Worm (Caenorhabditis elegans) whole organism, midembryonic: Measurements from ENCODE around the gene mbf-1.

ENCODE experiments used
- T22C8.4 ChIP-seq: fragments of 200-800 bp; sonication (Bioruptor generic); IDR thresholded peaks from 2 replicates; pipeline ENCODE4 v1.3.6; 2022; ENCODE audit warnings: missing genetic modification characterization, missing compliant biosample characterization
- cog-1 ChIP-seq: sonication (generic microtip); optimal IDR thresholded peaks from 2 replicates; lab custom pipeline; 2016; ENCODE audit warnings: missing genetic modification characterization, missing compliant biosample characterization
- flt-1 ChIP-seq: fragments of 200-800 bp; sonication (Bioruptor generic); IDR thresholded peaks from 2 replicates; pipeline ENCODE4 v1.3.6; 2022; ENCODE audit warnings: missing genetic modification characterization, missing compliant biosample characterization
- klf-2 ChIP-seq: fragments of 200-800 bp; sonication (Bioruptor generic); conservative IDR thresholded peaks from 2 replicates; pipeline ENCODE4 v1.3.6; 2022; ENCODE audit warnings: missing genetic modification reagents, missing genetic modification characterization, missing compliant biosample characterization
- med-1 ChIP-seq: sonication (generic microtip); optimal IDR thresholded peaks from 2 replicates; lab custom pipeline; 2017; ENCODE audit warnings: missing genetic modification characterization, mild to moderate bottlenecking, missing compliant biosample characterization, antibody characterized with exemption, missing genetic modification reagents; ENCODE audit not compliant: insufficient read depth
- ref-1 ChIP-seq: fragments of 200-800 bp; sonication (Bioruptor generic); conservative IDR thresholded peaks from 2 replicates; pipeline ENCODE4 v1.3.6; 2022; ENCODE audit warnings: missing genetic modification reagents, missing genetic modification characterization, missing compliant biosample characterization
- tab-1 ChIP-seq: fragments of 200-800 bp; sonication (Bioruptor generic); IDR thresholded peaks from 2 replicates; pipeline ENCODE4 v1.3.6; 2022; ENCODE audit warnings: missing genetic modification characterization, missing compliant biosample characterization
- ztf-23 ChIP-seq: fragments of 200-800 bp; sonication (Bioruptor generic); IDR thresholded peaks from 2 replicates; pipeline ENCODE4 v1.3.6; 2022; ENCODE audit warnings: missing genetic modification reagents, missing genetic modification characterization, missing compliant biosample characterization
- ztf-29 ChIP-seq: fragments of 200-800 bp; sonication (Bioruptor generic); IDR thresholded peaks from 2 replicates; pipeline ENCODE4 v1.3.6; 2022; ENCODE audit warnings: missing genetic modification reagents, missing genetic modification characterization, missing compliant biosample characterization

The mbf-1 gene

ce11 chrIV:11461335-11461734, 18.8 kb downstream of the mbf-1 start:
- TF ChIP-seq klf-2 (GFP tag; lab: Robert Waterston, UW), result no peak
- TF ChIP-seq ztf-23 (GFP tag; lab: Robert Waterston, UW), result no peak
- TF ChIP-seq flt-1 (GFP tag; lab: Robert Waterston, UW), result no peak
- no peak for TF ChIP-seq ref-1
- no peak for TF ChIP-seq ztf-29 (GFP tag; lab: Robert Waterston, UW)
- TF ChIP-seq med-1 (GFP tag; lab: Kevin White, UChicago), result no peak
- no peak for TF ChIP-seq T22C8.4
- no peak for TF ChIP-seq cog-1
- TF ChIP-seq tab-1 (GFP tag; lab: Robert Waterston, UW), result no peak

DNA sequence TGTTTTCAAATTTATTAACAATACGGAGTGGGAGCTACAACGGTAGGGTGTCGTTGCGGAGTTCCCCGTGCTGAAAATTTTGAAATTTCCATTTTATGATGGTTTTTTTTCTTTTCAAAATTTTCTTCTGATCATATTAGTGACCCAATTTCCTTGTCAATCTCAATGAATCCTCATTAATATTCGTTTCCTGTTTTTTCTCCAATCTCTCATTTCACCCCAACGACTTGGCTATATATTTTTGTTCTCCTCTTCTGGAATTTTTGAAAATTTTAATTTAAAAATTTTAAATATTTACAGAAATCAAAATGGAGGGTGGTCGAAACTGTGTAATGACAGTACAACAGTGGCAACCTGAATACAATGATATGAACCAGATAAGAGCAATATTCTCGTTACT, 20.5 kb downstream of the mbf-1 start, which contains the start of gene npr-3:
Gene npr-3, plus strand, starts transcription at position 301 of the 400 bp plus-strand sequence.
- TF ChIP-seq ztf-23 (GFP tag; lab: Robert Waterston, UW) (no peak), ref-1 (no peak), T22C8.4 (no peak), cog-1 (no peak), tab-1 (GFP tag; lab: Robert Waterston, UW) (no peak), ztf-29 (GFP tag; lab: Robert Waterston, UW) (no peak), med-1 (GFP tag; lab: Kevin White, UChicago) (no peak), klf-2 (GFP tag; lab: Robert Waterston, UW) (no peak), flt-1 (GFP tag; lab: Robert Waterston, UW) (no peak)

- TF ChIP-seq cog-1 (no peak), T22C8.4 (no peak), med-1 (GFP tag; lab: Kevin White, UChicago) (no peak), flt-1 (GFP tag; lab: Robert Waterston, UW) (no peak), ztf-23 (GFP tag; lab: Robert Waterston, UW) (no peak), klf-2 (GFP tag; lab: Robert Waterston, UW) (no peak), ztf-29 (GFP tag; lab: Robert Waterston, UW) (no peak), ref-1 (no peak), tab-1 (GFP tag; lab: Robert Waterston, UW) (no peak)
Measured at ce11 chrIV:11458700-11459263, 21.4 kb downstream of the mbf-1 start.

- no peak for TF ChIP-seq ref-1
- no peak for TF ChIP-seq T22C8.4
Measured at ce11 chrIV:11455824-11456223, 24.3 kb downstream of the mbf-1 start.

DNA sequence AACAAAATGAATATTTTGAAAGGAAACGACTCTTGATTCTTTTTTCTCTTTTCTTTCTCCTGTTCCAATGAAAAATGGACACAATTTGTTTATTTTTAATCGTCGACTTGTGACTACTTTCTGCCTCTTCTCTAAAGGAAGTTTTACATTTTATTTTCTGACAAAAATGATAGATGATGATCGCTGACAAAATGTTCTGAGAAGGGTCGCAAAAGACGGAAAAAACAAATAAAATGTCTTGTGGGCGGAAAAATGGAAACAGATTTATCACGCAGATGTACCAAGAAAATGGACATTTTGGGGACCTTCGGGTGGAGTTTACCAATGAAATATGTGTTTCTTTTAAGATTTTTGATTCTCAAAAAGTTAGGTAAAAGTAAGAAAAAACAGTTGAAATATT, 27.2 kb downstream of the mbf-1 start:
- TF ChIP-seq flt-1 (GFP tag; lab: Robert Waterston, UW) (no peak), T22C8.4 (no peak), tab-1 (GFP tag; lab: Robert Waterston, UW) (no peak), ztf-23 (GFP tag; lab: Robert Waterston, UW) (no peak), cog-1 (no peak), med-1 (GFP tag; lab: Kevin White, UChicago) (no peak), ztf-29 (GFP tag; lab: Robert Waterston, UW) (no peak), klf-2 (GFP tag; lab: Robert Waterston, UW) (no peak), ref-1 (no peak)

ce11 chrIV:11438255-11438654, 41.9 kb downstream of the mbf-1 start:
- TF ChIP-seq flt-1 (GFP tag; lab: Robert Waterston, UW) (no peak), ztf-23 (GFP tag; lab: Robert Waterston, UW) (no peak)

DNA sequence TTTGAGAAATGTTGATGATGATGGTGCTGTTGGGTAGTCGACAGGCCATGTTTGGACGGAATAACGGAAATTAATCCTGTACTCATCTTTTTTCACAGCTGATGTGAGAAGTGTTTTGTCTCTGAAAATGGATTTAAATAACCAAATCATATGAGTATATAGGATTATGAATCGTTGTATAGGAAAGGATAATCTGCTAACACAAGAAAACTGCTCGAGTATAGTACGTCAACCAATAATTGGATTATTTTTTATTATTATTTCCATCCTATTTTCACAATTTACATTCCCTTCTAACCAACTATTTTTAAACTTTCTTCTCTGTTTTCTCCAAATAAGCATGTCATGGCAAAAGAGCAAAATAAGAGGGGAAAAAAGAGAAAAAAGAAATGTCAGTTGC, 44.4 kb downstream of the mbf-1 start:
- TF ChIP-seq ztf-23 (GFP tag; lab: Robert Waterston, UW) (no peak), tab-1 (GFP tag; lab: Robert Waterston, UW) (no peak), T22C8.4 (no peak), ref-1 (no peak), flt-1 (GFP tag; lab: Robert Waterston, UW) (no peak), cog-1 (no peak), klf-2 (GFP tag; lab: Robert Waterston, UW) (no peak), med-1 (GFP tag; lab: Kevin White, UChicago) (no peak), ztf-29 (GFP tag; lab: Robert Waterston, UW) (no peak)

DNA sequence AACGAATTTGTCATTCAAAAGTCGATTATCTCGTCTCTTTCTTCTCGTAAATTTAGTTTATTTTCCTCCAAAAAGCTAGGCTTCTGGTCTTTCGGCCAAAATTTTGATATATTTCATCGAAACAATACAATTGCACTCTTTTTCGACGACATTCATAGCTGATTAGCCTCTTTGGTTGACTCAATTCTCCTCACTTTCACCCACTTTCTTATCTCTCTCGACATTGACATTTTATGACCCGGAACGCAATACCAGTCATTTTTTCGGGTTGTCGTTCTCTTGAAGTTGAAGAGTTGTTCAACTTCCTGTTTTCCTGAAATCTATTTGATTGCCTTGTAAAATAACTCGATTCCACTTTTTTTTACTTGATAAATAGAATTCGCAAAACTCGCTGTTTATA, 45.6 kb downstream of the mbf-1 start:
- TF ChIP-seq ref-1 (no peak), tab-1 (GFP tag; lab: Robert Waterston, UW) (no peak), T22C8.4 (no peak), flt-1 (GFP tag; lab: Robert Waterston, UW) (no peak), cog-1 (no peak), klf-2 (GFP tag; lab: Robert Waterston, UW) (no peak)

DNA sequence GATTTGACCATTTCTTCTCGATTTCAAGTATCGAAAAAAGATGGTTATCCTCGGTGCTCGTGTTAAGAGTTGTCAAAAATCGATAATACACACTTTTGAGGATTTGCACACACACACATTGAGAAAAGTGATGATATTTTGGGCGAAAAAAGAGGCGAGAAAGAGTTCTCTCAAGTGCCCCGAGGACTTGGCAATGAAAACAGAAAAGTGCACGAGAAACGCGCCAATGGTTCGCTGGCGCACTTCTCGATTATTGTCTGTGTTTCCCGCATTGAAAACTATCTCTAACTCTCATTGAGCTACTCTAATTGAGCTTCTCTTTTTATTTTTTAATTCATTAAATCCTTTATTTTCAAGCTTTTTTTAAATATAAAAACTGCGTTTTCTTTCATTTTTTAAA, 46.5 kb downstream of the mbf-1 start:
- TF ChIP-seq ref-1 (no peak), flt-1 (GFP tag; lab: Robert Waterston, UW) (no peak), klf-2 (GFP tag; lab: Robert Waterston, UW) (no peak), tab-1 (GFP tag; lab: Robert Waterston, UW) (no peak), ztf-29 (GFP tag; lab: Robert Waterston, UW) (no peak), cog-1 (no peak), ztf-23 (GFP tag; lab: Robert Waterston, UW) (no peak), med-1 (GFP tag; lab: Kevin White, UChicago) (no peak), T22C8.4 (no peak)

DNA sequence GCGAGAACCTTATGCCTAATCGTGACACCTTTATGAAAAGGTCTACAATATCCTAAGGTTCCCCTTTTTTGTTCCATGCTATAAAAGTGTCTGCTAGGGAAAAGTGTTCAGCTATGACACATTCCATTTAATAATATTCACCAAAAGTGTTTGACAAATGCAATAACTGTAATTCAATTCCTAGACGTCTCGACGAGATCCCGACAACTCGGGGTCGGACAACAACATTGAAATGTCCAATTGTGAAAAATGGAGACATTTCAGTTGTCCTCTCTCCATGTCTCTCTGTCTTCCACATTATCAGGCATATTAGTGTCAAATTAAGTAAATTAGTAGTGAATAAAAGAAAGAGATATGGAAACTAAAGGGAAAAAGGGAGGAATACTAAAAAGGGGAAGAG, 48.7 kb downstream of the mbf-1 start:
- no peak for TF ChIP-seq ztf-29 (GFP tag; lab: Robert Waterston, UW)
- no peak for TF ChIP-seq tab-1 (GFP tag; lab: Robert Waterston, UW)
- no peak for TF ChIP-seq med-1 (GFP tag; lab: Kevin White, UChicago)
- TF ChIP-seq T22C8.4, result no peak
- TF ChIP-seq klf-2 (GFP tag; lab: Robert Waterston, UW), result no peak
- no peak for TF ChIP-seq cog-1
- TF ChIP-seq ref-1, result no peak
- no peak for TF ChIP-seq flt-1 (GFP tag; lab: Robert Waterston, UW)
- no peak for TF ChIP-seq ztf-23 (GFP tag; lab: Robert Waterston, UW)
